Worm (Caenorhabditis elegans): ENCODE data around the gene srj-19.
"Not testable (repeated sequence)": the region's sequence is repeated elsewhere in the genome, so short reads cannot be mapped to it uniquely, and the experiment has no call there.

The srj-19 gene

ce11 chrV:2565525-2565924 is 5.0 kb downstream of the srj-19 start, which contains the start of gene Y45G12C.1:
Gene Y45G12C.1, plus strand, starts transcription at chrV:2565683.
- TF ChIP-seq unc-62 (GFP tag; optimal IDR thresholded peaks at IDR 0.05), result no peak

ce11 chrV:2561390-2561789 is 9.2 kb downstream of the srj-19 start, which contains the start of gene gst-10:
Gene gst-10, plus strand, starts transcription at chrV:2561690.
- TF ChIP-seq unc-62 (GFP tag; optimal IDR thresholded peaks at IDR 0.05), result not testable (repeated sequence)

ce11 chrV:2536309-2536708 is 34.2 kb downstream of the srj-19 start, which contains the start of gene Y45G12C.10:
Gene Y45G12C.10, minus strand, starts transcription at chrV:2536409.
- TF ChIP-seq unc-62 (GFP tag; optimal IDR thresholded peaks at IDR 0.05), result not testable (repeated sequence)

All from whole organism, dauer.